Worm (Caenorhabditis elegans): ENCODE measurements around the gene C31G12.1.

- no peak for TF ChIP-seq nhr-11 (tag; optimal IDR thresholded peaks at IDR 0.05)
- TF ChIP-seq elt-4 (tag; optimal IDR thresholded peaks at IDR 0.05), result no peak
- TF ChIP-seq fax-1 (tag; optimal IDR thresholded peaks at IDR 0.05), result no peak
- no peak for TF ChIP-seq pha-4 (tag; optimal IDR thresholded peaks at IDR 0.05)
- no peak for TF ChIP-seq hlh-15 (tag; optimal IDR thresholded peaks at IDR 0.05)
These were observed 17.2 kb upstream of the C31G12.1 start, which contains the start of gene C14A6.12 for ce11 chrV:18162568-18162967.
